Fruit fly (Drosophila melanogaster) whole organism, adult: Measurements from ENCODE around the gene CG9467.

Experiments used
- CG11617 ChIP-seq: fragments of 200-800 bp; sonication (Bioruptor generic); optimal IDR thresholded peaks from 2 replicates; lab custom pipeline; 2017; ENCODE audit warnings: mild to moderate bottlenecking, missing biosample characterization, missing genetic modification reagents, missing genetic modification characterization
- CG12768 ChIP-seq: fragments of 200-800 bp; sonication (Bioruptor generic); optimal IDR thresholded peaks from 2 replicates; lab custom pipeline; 2017; ENCODE audit warnings: missing biosample characterization, missing genetic modification characterization, mild to moderate bottlenecking, moderate library complexity, missing genetic modification reagents
- CG14711 ChIP-seq: fragments of 200-800 bp; sonication (Bioruptor generic); optimal IDR thresholded peaks from 2 replicates; lab custom pipeline; 2018; ENCODE audit warnings: missing biosample characterization, mild to moderate bottlenecking, missing genetic modification characterization, moderate library complexity
- CG1620 ChIP-seq: fragments of 200-800 bp; sonication (Bioruptor generic); optimal IDR thresholded peaks from 2 replicates; lab custom pipeline; 2016; ENCODE audit warnings: missing biosample characterization, missing genetic modification characterization
- CG33017 ChIP-seq: fragments of 200-800 bp; sonication (Bioruptor generic); optimal IDR thresholded peaks from 2 replicates; lab custom pipeline; 2018; ENCODE audit warnings: missing biosample characterization, mild to moderate bottlenecking, missing genetic modification characterization, moderate library complexity
- CG5204 ChIP-seq: fragments of 200-800 bp; sonication (Bioruptor generic); optimal IDR thresholded peaks from 2 replicates; lab custom pipeline; 2016; ENCODE audit warnings: missing biosample characterization, missing genetic modification characterization
- CG7045 ChIP-seq: fragments of 200-800 bp; sonication (Bioruptor generic); optimal IDR thresholded peaks from 2 replicates; lab custom pipeline; 2017; ENCODE audit warnings: missing biosample characterization, mild to moderate bottlenecking, missing genetic modification characterization
- CG7101 ChIP-seq: fragments of 200-800 bp; sonication (Bioruptor generic); optimal IDR thresholded peaks from 2 replicates; lab custom pipeline; 2018; ENCODE audit warnings: missing biosample characterization, mild to moderate bottlenecking, missing genetic modification characterization, moderate library complexity
- Clk ChIP-seq: fragments of 200-800 bp; sonication (Bioruptor generic); optimal IDR thresholded peaks from 2 replicates; lab custom pipeline; 2017; ENCODE audit warnings: missing biosample characterization, missing genetic modification characterization
- Crg-1 ChIP-seq: fragments of 200-800 bp; sonication (Bioruptor generic); optimal IDR thresholded peaks from 2 replicates; lab custom pipeline; 2016; ENCODE audit warnings: missing biosample characterization, missing genetic modification characterization
- Hr96 ChIP-seq: fragments of 200-800 bp; sonication (Bioruptor generic); optimal IDR thresholded peaks from 2 replicates; lab custom pipeline; 2016; ENCODE audit warnings: missing biosample characterization, missing genetic modification characterization
- Mnt ChIP-seq: fragments of 200-800 bp; sonication (Bioruptor generic); optimal IDR thresholded peaks from 2 replicates; lab custom pipeline; 2016; ENCODE audit warnings: missing biosample characterization, mild to moderate bottlenecking, missing genetic modification characterization
- bab1 ChIP-seq: fragments of 200-800 bp; sonication (Bioruptor generic); optimal IDR thresholded peaks from 3 replicates; lab custom pipeline; 2019; ENCODE audit warnings: missing biosample characterization, mild to moderate bottlenecking, missing genetic modification characterization, moderate library complexity
- cic ChIP-seq: fragments of 200-800 bp; sonication (Bioruptor generic); optimal IDR thresholded peaks from 2 replicates; lab custom pipeline; 2017; ENCODE audit warnings: missing biosample characterization, mild to moderate bottlenecking, missing genetic modification characterization, moderate library complexity
- cnc ChIP-seq, 2 experiments: fragments of >200 bp; optimal IDR thresholded peaks; 2 replicates each; lab custom pipeline; 2017
- kay ChIP-seq: fragments of 200-800 bp; sonication (Bioruptor generic); peaks from one replicate; lab custom pipeline; 2016; ENCODE audit warnings: missing biosample characterization, missing genetic modification characterization, borderline replicate concordance
- ovo ChIP-seq: fragments of 200-800 bp; sonication (Bioruptor generic); optimal IDR thresholded peaks from 2 replicates; lab custom pipeline; 2016; ENCODE audit warnings: missing biosample characterization, missing genetic modification characterization
- pad ChIP-seq: fragments of 200-800 bp; sonication (Bioruptor generic); optimal IDR thresholded peaks from 3 replicates; lab custom pipeline; 2017; ENCODE audit warnings: missing biosample characterization, missing genetic modification characterization, mild to moderate bottlenecking, moderate library complexity, missing genetic modification reagents
- tj ChIP-seq: fragments of 200-800 bp; sonication (Bioruptor generic); optimal IDR thresholded peaks from 3 replicates; lab custom pipeline; 2017; ENCODE audit warnings: missing biosample characterization, mild to moderate bottlenecking, missing genetic modification characterization, moderate library complexity
- toe ChIP-seq: fragments of 200-800 bp; sonication (Bioruptor generic); optimal IDR thresholded peaks from 2 replicates; lab custom pipeline; 2016; ENCODE audit warnings: missing biosample characterization, missing genetic modification characterization

Gene CG9467

dm6 chr3R:9774821-9775220 lies 26.0 kb downstream of the CG9467 start, which contains the start of gene topi:
TSS of gene topi (plus strand) at chr3R:9775121.
- TF ChIP-seq ovo, result no peak
- no peak for TF ChIP-seq CG7045 (GFP tag; lab: Kevin White, UChicago)
- TF ChIP-seq CG5204 (GFP tag; lab: Kevin White, UChicago), result no peak

- TF ChIP-seq Hr96 (GFP tag; lab: Kevin White, UChicago), result no peak
- TF ChIP-seq CG7101 (tag; lab: Kevin White, UChicago), result no peak
- TF ChIP-seq CG1620 (GFP tag; lab: Kevin White, UChicago), result no peak
- no peak for TF ChIP-seq CG14711 (tag; lab: Kevin White, UChicago)
- no peak for TF ChIP-seq CG5204 (GFP tag; lab: Kevin White, UChicago)
- TF ChIP-seq bab1, result no peak
- TF ChIP-seq cic (GFP tag; lab: Kevin White, UChicago), result peak; percentile 92
- peak; percentile 36 for TF ChIP-seq Mnt (GFP tag; lab: Kevin White, UChicago)
- peak; percentile 5 for TF ChIP-seq CG12768 (GFP tag; lab: Kevin White, UChicago)
- TF ChIP-seq tj, result no peak
- TF ChIP-seq toe, result no peak
- TF ChIP-seq pad, result no peak
- no peak for TF ChIP-seq Clk (GFP tag; lab: Kevin White, UChicago)
- TF ChIP-seq CG7045 (GFP tag; lab: Kevin White, UChicago), result no peak
- TF ChIP-seq Crg-1 (GFP tag; lab: Kevin White, UChicago), result no peak
- peak; percentile 12 for TF ChIP-seq CG33017 (tag; lab: Kevin White, UChicago)
- no peak for TF ChIP-seq CG11617 (GFP tag; lab: Kevin White, UChicago)
Observed at dm6 chr3R:9774147-9774546, 26.7 kb downstream of the CG9467 start, which contains the start of gene Whamy. TSS of gene Whamy (minus strand) at chr3R:9774419.

dm6 chr3R:9771519-9771972 lies 29.3 kb downstream of the CG9467 start, which contains the start of gene CG9471:
TSS of gene CG9471 (minus strand) at chr3R:9771542.
- TF ChIP-seq Hr96 (GFP tag; lab: Kevin White, UChicago) (peak; percentile 95), CG7101 (tag; lab: Kevin White, UChicago) (peak; percentile 97), ovo (peak; percentile 88), CG7045 (GFP tag; lab: Kevin White, UChicago) (peak; percentile 94), Clk (GFP tag; lab: Kevin White, UChicago) (peak; percentile 91), pad (peak; percentile 84), Mnt (GFP tag; lab: Kevin White, UChicago) (peak; percentile 92), CG5204 (GFP tag; lab: Kevin White, UChicago) (peak; percentile 97), bab1 (peak; percentile 98), toe (peak; percentile 96), tj (peak; percentile 78), kay (GFP tag; lab: Kevin White, UChicago) (no peak), CG1620 (GFP tag; lab: Kevin White, UChicago) (peak; percentile 95), cnc (optimal IDR thresholded peaks at IDR 0.05; lab: Kevin White, UChicago) (no peak), CG33017 (tag; lab: Kevin White, UChicago) (peak; percentile 98), cic (GFP tag; lab: Kevin White, UChicago) (peak; percentile 94), CG11617 (GFP tag; lab: Kevin White, UChicago) (peak; percentile 96), CG14711 (tag; lab: Kevin White, UChicago) (peak; percentile 92), CG12768 (GFP tag; lab: Kevin White, UChicago) (peak; percentile 97), Crg-1 (GFP tag; lab: Kevin White, UChicago) (peak; percentile 88)

dm6 chr3R:9770127-9770526 lies 30.7 kb downstream of the CG9467 start:
- TF ChIP-seq Mnt (GFP tag; lab: Kevin White, UChicago) (no peak), CG14711 (tag; lab: Kevin White, UChicago) (no peak), CG33017 (tag; lab: Kevin White, UChicago) (no peak), CG7101 (tag; lab: Kevin White, UChicago) (no peak), Hr96 (GFP tag; lab: Kevin White, UChicago) (no peak), CG7045 (GFP tag; lab: Kevin White, UChicago) (no peak), CG12768 (GFP tag; lab: Kevin White, UChicago) (no peak), cnc (optimal IDR thresholded peaks at IDR 0.05; lab: Kevin White, UChicago) (no peak), CG1620 (GFP tag; lab: Kevin White, UChicago) (no peak), pad (no peak), tj (no peak), bab1 (no peak), kay (GFP tag; lab: Kevin White, UChicago) (no peak), CG11617 (GFP tag; lab: Kevin White, UChicago) (no peak)

- TF ChIP-seq Clk (GFP tag; lab: Kevin White, UChicago), result no peak
- no peak for TF ChIP-seq CG14711 (tag; lab: Kevin White, UChicago)
- no peak for TF ChIP-seq toe
- no peak for TF ChIP-seq CG12768 (GFP tag; lab: Kevin White, UChicago)
- TF ChIP-seq bab1, result no peak
- no peak for TF ChIP-seq Hr96 (GFP tag; lab: Kevin White, UChicago)
- TF ChIP-seq Mnt (GFP tag; lab: Kevin White, UChicago), result no peak
- no peak for TF ChIP-seq ovo
Observed at dm6 chr3R:9768884-9769283, 31.9 kb downstream of the CG9467 start, which contains the start of gene MED6. TSS of gene MED6 (minus strand) at chr3R:9768984.
